Fruit fly (Drosophila melanogaster) whole organism, embryonic: ENCODE measurements around the gene mol.

Experiments
- C15 ChIP-seq: fragments of 200-800 bp; sonication (Bioruptor generic); IDR thresholded peaks from 3 replicates; pipeline ENCODE4 v1.3.6; 2022; ENCODE audit warnings: missing biosample characterization, missing genetic modification characterization
- CG10321 ChIP-seq: fragments of 200-800 bp; sonication (Bioruptor generic); IDR thresholded peaks from 2 replicates; pipeline ENCODE4 v1.3.6; 2022; ENCODE audit warnings: missing biosample characterization, missing genetic modification characterization
- CG11504 ChIP-seq: fragments of 200-800 bp; sonication (Bioruptor generic); optimal IDR thresholded peaks from 3 replicates; lab custom pipeline; 2019; ENCODE audit warnings: missing biosample characterization, mild to moderate bottlenecking, missing genetic modification characterization, moderate library complexity
- CG12071 ChIP-seq: fragments of 200-800 bp; sonication (Bioruptor generic); optimal IDR thresholded peaks from 3 replicates; lab custom pipeline; 2018; ENCODE audit warnings: missing biosample characterization, mild to moderate bottlenecking, missing genetic modification characterization
- CG1233 ChIP-seq: fragments of 200-800 bp; sonication (Bioruptor generic); optimal IDR thresholded peaks from 4 replicates; lab custom pipeline; 2018; ENCODE audit warnings: missing biosample characterization, mild to moderate bottlenecking, missing genetic modification characterization
- CG12659 ChIP-seq: fragments of 200-800 bp; sonication (Bioruptor generic); optimal IDR thresholded peaks from 3 replicates; lab custom pipeline; 2017; ENCODE audit warnings: mild to moderate bottlenecking, missing biosample characterization, missing genetic modification reagents, missing genetic modification characterization
- CG13624 ChIP-seq: fragments of 200-800 bp; sonication (Bioruptor generic); optimal IDR thresholded peaks from 2 replicates; lab custom pipeline; 2016; ENCODE audit warnings: missing biosample characterization, missing genetic modification characterization
- CG13894 ChIP-seq: fragments of 200-800 bp; sonication (Bioruptor generic); optimal IDR thresholded peaks from 3 replicates; lab custom pipeline; 2018; ENCODE audit warnings: missing biosample characterization, mild to moderate bottlenecking, missing genetic modification characterization, moderate library complexity
- CG14965 ChIP-seq: fragments of 200-800 bp; sonication (Bioruptor generic); optimal IDR thresholded peaks from 2 replicates; lab custom pipeline; 2016; ENCODE audit warnings: missing biosample characterization, missing genetic modification characterization, borderline replicate concordance
- CG17359 ChIP-seq: fragments of 200-800 bp; sonication (Bioruptor generic); optimal IDR thresholded peaks from 3 replicates; lab custom pipeline; 2018; ENCODE audit warnings: missing biosample characterization, mild to moderate bottlenecking, missing genetic modification characterization, moderate library complexity
- CG17829 ChIP-seq: fragments of 200-800 bp; optimal IDR thresholded peaks from 2 replicates; lab custom pipeline; 2019; ENCODE audit warnings: missing biosample characterization, mild to moderate bottlenecking, missing genetic modification characterization, moderate library complexity
- CG1792 ChIP-seq: fragments of 200-800 bp; sonication (Bioruptor generic); optimal IDR thresholded peaks from 2 replicates; lab custom pipeline; 2016; ENCODE audit warnings: missing biosample characterization, missing genetic modification characterization
- CG3163 ChIP-seq: fragments of 200-800 bp; sonication (Bioruptor generic); optimal IDR thresholded peaks from 3 replicates; lab custom pipeline; 2016; ENCODE audit warnings: missing biosample characterization, missing genetic modification characterization
- CG4707 ChIP-seq: fragments of 200-800 bp; sonication (Bioruptor generic); optimal IDR thresholded peaks from 2 replicates; lab custom pipeline; 2018; ENCODE audit warnings: missing biosample characterization, mild to moderate bottlenecking, missing genetic modification characterization, moderate library complexity
- CG4820 ChIP-seq: fragments of 200-800 bp; sonication (Bioruptor generic); optimal IDR thresholded peaks from 3 replicates; lab custom pipeline; 2016; ENCODE audit warnings: missing biosample characterization, missing genetic modification characterization
- CG4854 ChIP-seq: fragments of 200-800 bp; sonication (Bioruptor generic); optimal IDR thresholded peaks from 2 replicates; lab custom pipeline; 2016; ENCODE audit warnings: missing biosample characterization, missing genetic modification characterization, inconsistent platforms
- CG6254 ChIP-seq: fragments of 200-800 bp; sonication (Bioruptor generic); optimal IDR thresholded peaks from 3 replicates; lab custom pipeline; 2017; ENCODE audit warnings: mild to moderate bottlenecking, missing biosample characterization, missing genetic modification reagents, missing genetic modification characterization
- CG7839 ChIP-seq: fragments of 200-800 bp; sonication (Bioruptor generic); optimal IDR thresholded peaks from 3 replicates; lab custom pipeline; 2018; ENCODE audit warnings: missing biosample characterization, mild to moderate bottlenecking, missing genetic modification characterization, moderate library complexity
- CG7963 ChIP-seq: fragments of 200-800 bp; sonication (Bioruptor generic); IDR thresholded peaks from 3 replicates; pipeline ENCODE4 v1.3.6; 2022; ENCODE audit warnings: missing biosample characterization, missing genetic modification characterization; ENCODE audit not compliant: partially characterized antibody
- CG8281 ChIP-seq: fragments of 200-800 bp; sonication (Bioruptor generic); optimal IDR thresholded peaks from 2 replicates; lab custom pipeline; 2018; ENCODE audit warnings: missing biosample characterization, mild to moderate bottlenecking, missing genetic modification characterization, moderate library complexity
- CG8388 ChIP-seq: fragments of 200-800 bp; sonication (Bioruptor generic); optimal IDR thresholded peaks from 2 replicates; lab custom pipeline; 2019; ENCODE audit warnings: missing biosample characterization, mild to moderate bottlenecking, missing genetic modification characterization, moderate library complexity
- CG9437 ChIP-seq: fragments of 200-800 bp; sonication (Bioruptor generic); optimal IDR thresholded peaks from 2 replicates; lab custom pipeline; 2018; ENCODE audit warnings: missing biosample characterization, mild to moderate bottlenecking, missing genetic modification characterization
- CG9727 ChIP-seq: fragments of 200-800 bp; sonication (Bioruptor generic); optimal IDR thresholded peaks from 3 replicates; lab custom pipeline; 2017; ENCODE audit warnings: missing biosample characterization, mild to moderate bottlenecking, missing genetic modification characterization
- CrebB ChIP-seq: fragments of 200-800 bp; sonication (Bioruptor generic); optimal IDR thresholded peaks from 3 replicates; lab custom pipeline; 2018; ENCODE audit warnings: missing biosample characterization, mild to moderate bottlenecking, missing genetic modification characterization
- D19B ChIP-seq: fragments of 200-800 bp; sonication (Bioruptor generic); optimal IDR thresholded peaks from 2 replicates; lab custom pipeline; 2017; ENCODE audit warnings: missing biosample characterization, mild to moderate bottlenecking, missing genetic modification characterization
- H2.0 ChIP-seq: fragments of 200-800 bp; sonication (Bioruptor generic); IDR thresholded peaks from 2 replicates; pipeline ENCODE4 v1.3.6; 2022; ENCODE audit warnings: missing biosample characterization, missing genetic modification characterization
- Hand ChIP-seq: fragments of 200-800 bp; sonication (Bioruptor generic); optimal IDR thresholded peaks from 2 replicates; lab custom pipeline; 2017; ENCODE audit warnings: mild to moderate bottlenecking, missing biosample characterization, missing genetic modification reagents, missing genetic modification characterization
- Hey ChIP-seq: fragments of 200-800 bp; sonication (Bioruptor generic); optimal IDR thresholded peaks from 3 replicates; lab custom pipeline; 2018; ENCODE audit warnings: missing biosample characterization, mild to moderate bottlenecking, missing genetic modification characterization
- Hr3 ChIP-seq: fragments of 200-800 bp; sonication (Bioruptor generic); optimal IDR thresholded peaks from 3 replicates; lab custom pipeline; 2016; ENCODE audit warnings: missing biosample characterization, missing genetic modification characterization
- Lpt ChIP-seq: fragments of >200 bp; optimal IDR thresholded peaks from 2 replicates; lab custom pipeline; 2018; ENCODE audit warnings: missing biosample characterization, missing genetic modification characterization
- MBD-R2 ChIP-seq: fragments of 200-800 bp; sonication (Bioruptor generic); IDR thresholded peaks from 2 replicates; pipeline ENCODE4 v1.3.6; 2022; ENCODE audit warnings: missing biosample characterization, missing genetic modification characterization
- NC2β ChIP-seq: fragments of 200-800 bp; sonication (Bioruptor generic); optimal IDR thresholded peaks from 2 replicates; lab custom pipeline; 2016; ENCODE audit warnings: missing biosample characterization, missing genetic modification characterization
- Rfx ChIP-seq: fragments of 200-800 bp; sonication (Bioruptor generic); IDR thresholded peaks from 2 replicates; pipeline ENCODE4 v1.3.6; 2022; ENCODE audit warnings: missing biosample characterization, missing genetic modification characterization
- Usf ChIP-seq: fragments of 200-800 bp; sonication (Bioruptor generic); optimal IDR thresholded peaks from 2 replicates; lab custom pipeline; 2017; ENCODE audit warnings: missing genotype, missing biosample characterization, missing genetic modification characterization
- caup ChIP-seq: fragments of 200-800 bp; sonication (Bioruptor generic); optimal IDR thresholded peaks from 3 replicates; lab custom pipeline; 2017; ENCODE audit warnings: missing biosample characterization, mild to moderate bottlenecking, missing genetic modification characterization, moderate library complexity; ENCODE audit not compliant: severe bottlenecking
- chm ChIP-seq: fragments of 200-800 bp; sonication (Bioruptor generic); IDR thresholded peaks from 2 replicates; pipeline ENCODE4 v1.3.6; 2022; ENCODE audit warnings: missing biosample characterization, missing genetic modification characterization
- croc ChIP-seq: fragments of 200-800 bp; sonication (Bioruptor generic); conservative IDR thresholded peaks from 3 replicates; pipeline ENCODE4 v1.3.6; 2022; ENCODE audit warnings: missing biosample characterization, missing genetic modification characterization
- dan ChIP-seq: fragments of 200-800 bp; sonication (Bioruptor generic); IDR thresholded peaks from 2 replicates; pipeline ENCODE4 v1.3.6; 2022; ENCODE audit warnings: missing biosample characterization, missing genetic modification characterization
- dpn ChIP-seq, 2 experiments: fragments of 200-800 bp; sonication (Bioruptor generic); optimal IDR thresholded peaks; 3 replicates each; lab custom pipeline; 2016; ENCODE audit warnings: missing biosample characterization in 2 of 2, missing genetic modification characterization in 2 of 2
- dysf ChIP-seq: fragments of 200-800 bp; sonication (Bioruptor generic); IDR thresholded peaks from 3 replicates; pipeline ENCODE4 v1.3.6; 2022; ENCODE audit warnings: missing biosample characterization, missing genetic modification characterization
- insv ChIP-seq, 2 experiments: fragments of 200-800 bp; sonication (Bioruptor generic); optimal IDR thresholded peaks; 3 replicates each; lab custom pipeline; 2016 to 2018; ENCODE audit warnings: missing biosample characterization in 2 of 2, missing genetic modification characterization in 2 of 2
- lov ChIP-seq, 2 experiments: fragments of 200-800 bp in 1 of 2; fragments of >200 bp in 1 of 2; sonication (Bioruptor generic) in 1 of 2; IDR thresholded peaks in 1 of 2; optimal IDR thresholded peaks in 1 of 2; 2 replicates in 1 of 2; 3 replicates in 1 of 2; pipeline versions ENCODE4 v1.3.6 to Lab custom; 2017 to 2022; ENCODE audit warnings: missing biosample characterization in 1 of 2, missing genetic modification characterization in 1 of 2
- p53 ChIP-seq: fragments of 200-800 bp; sonication (Bioruptor generic); optimal IDR thresholded peaks from 2 replicates; lab custom pipeline; 2016; ENCODE audit warnings: missing biosample characterization, missing genetic modification characterization
- pita ChIP-seq: fragments of 200-800 bp; sonication (Bioruptor generic); optimal IDR thresholded peaks from 2 replicates; lab custom pipeline; 2017; ENCODE audit warnings: missing biosample characterization, mild to moderate bottlenecking, missing genetic modification characterization
- rib ChIP-seq: fragments of 200-800 bp; sonication (Bioruptor generic); IDR thresholded peaks from 2 replicates; pipeline ENCODE4 v1.3.6; 2022; ENCODE audit warnings: missing biosample characterization, missing genetic modification characterization
- sr ChIP-seq: fragments of 200-800 bp; sonication (Bioruptor generic); IDR thresholded peaks from 3 replicates; pipeline ENCODE4 v1.3.6; 2022; ENCODE audit warnings: missing biosample characterization, missing genetic modification characterization
- ssp ChIP-seq: fragments of 200-800 bp; sonication (Bioruptor generic); IDR thresholded peaks from 2 replicates; pipeline ENCODE4 v1.3.6; 2022; ENCODE audit warnings: missing biosample characterization, missing genetic modification characterization
- unpg ChIP-seq: fragments of 200-800 bp; sonication (Bioruptor generic); optimal IDR thresholded peaks from 3 replicates; lab custom pipeline; 2018; ENCODE audit warnings: missing biosample characterization, mild to moderate bottlenecking, missing genetic modification characterization, moderate library complexity
- vvl ChIP-seq: fragments of 200-800 bp; sonication (Bioruptor generic); IDR thresholded peaks from 2 replicates; pipeline ENCODE4 v1.3.6; 2022; ENCODE audit warnings: missing biosample characterization, missing genetic modification characterization
- wdn ChIP-seq: fragments of 200-800 bp; sonication (Bioruptor generic); IDR thresholded peaks from 2 replicates; pipeline ENCODE4 v1.3.6; 2022; ENCODE audit warnings: missing biosample characterization, missing genetic modification characterization

Gene mol

dm6 chr2L:15009703-15010102 lies 12.3 kb upstream of the mol start, which contains the start of the genes THG and Rnmt (continued):
- no peak for TF ChIP-seq lov (optimal IDR thresholded peaks at IDR 0.05; lab: Kevin White, UChicago)
- TF ChIP-seq lov (GFP tag; IDR thresholded peaks at IDR 0.05; lab: Robert Waterston, UW), result peak; percentile 80; the same call in 1 of the 3 replicates
- TF ChIP-seq CG7963, result peak; percentile 80
- TF ChIP-seq pita (GFP tag; lab: Kevin White, UChicago), result no peak
- TF ChIP-seq CG17829 (tag; lab: Kevin White, UChicago), result peak; percentile 85
- TF ChIP-seq croc (GFP tag; lab: Robert Waterston, UW), result peak; percentile 65
- peak; percentile 41 for TF ChIP-seq Usf (GFP tag; lab: Kevin White, UChicago)
- peak; percentile 74 for TF ChIP-seq CG13894 (tag; lab: Kevin White, UChicago)
- TF ChIP-seq caup, result peak; percentile 67
- no peak for TF ChIP-seq Hey (tag; lab: Kevin White, UChicago)
- TF ChIP-seq CG12659 (GFP tag; lab: Kevin White, UChicago), result peak; percentile 87
- peak; percentile 92 for TF ChIP-seq vvl
- TF ChIP-seq wdn (GFP tag; lab: Robert Waterston, UW), result peak; percentile 72
- peak; percentile 63 for TF ChIP-seq CG1233 (GFP tag; lab: Kevin White, UChicago)
- TF ChIP-seq chm (GFP tag; lab: Robert Waterston, UW), result peak; percentile 65; the same call in 1 of the 2 replicates
- peak; percentile 11; the same call in 1 of the 3 replicates for TF ChIP-seq sr (GFP tag; lab: Robert Waterston, UW)
- TF ChIP-seq NC2β (GFP tag; lab: Kevin White, UChicago), result peak; percentile 88
- TF ChIP-seq Rfx, result peak; percentile 91
- TF ChIP-seq H2.0, result peak; percentile 84
- peak; percentile 61 for TF ChIP-seq CrebB (tag; lab: Kevin White, UChicago)
- TF ChIP-seq C15 (GFP tag; lab: Robert Waterston, UW), result peak; percentile 60; the same call in 1 of the 3 replicates
- TF ChIP-seq dpn (GFP tag; optimal IDR thresholded peaks at IDR 0.05; lab: Kevin White, UChicago), result peak; percentile 68 to 90
- TF ChIP-seq CG4707, result peak; percentile 20
- peak; percentile 1 for TF ChIP-seq CG8281 (tag; lab: Kevin White, UChicago)
- peak; percentile 3 for TF ChIP-seq D19B
- peak; percentile 43 for TF ChIP-seq CG6254 (GFP tag; lab: Kevin White, UChicago)
- TF ChIP-seq CG4854 (GFP tag; lab: Kevin White, UChicago), result peak; percentile 63
- no peak for TF ChIP-seq CG10321 (GFP tag; lab: Robert Waterston, UW)
- peak; percentile 72 for TF ChIP-seq CG17359
- peak; percentile 83 for TF ChIP-seq CG11504 (tag; lab: Kevin White, UChicago)
- TF ChIP-seq dysf (GFP tag; lab: Robert Waterston, UW), result peak; percentile 84
- TF ChIP-seq p53 (GFP tag; lab: Kevin White, UChicago), result peak; percentile 33
- TF ChIP-seq unpg (GFP tag; lab: Kevin White, UChicago), result peak; percentile 88
- peak; percentile 93 for TF ChIP-seq MBD-R2 (GFP tag; lab: Robert Waterston, UW)
- peak in 1 of 2 experiments; percentile 43 for TF ChIP-seq insv (GFP tag; optimal IDR thresholded peaks at IDR 0.05; lab: Kevin White, UChicago)
- TF ChIP-seq Lpt (GFP tag; lab: Kevin White, UChicago), result no peak
- TF ChIP-seq CG3163 (GFP tag; lab: Kevin White, UChicago), result peak; percentile 16
- TF ChIP-seq Hr3, result peak; percentile 96
- peak; percentile 30; the same call in 1 of the 2 replicates for TF ChIP-seq dan (GFP tag; lab: Robert Waterston, UW)
- peak; percentile 81 for TF ChIP-seq CG8388 (GFP tag; lab: Kevin White, UChicago)
- TF ChIP-seq CG14965 (GFP tag; lab: Kevin White, UChicago), result no peak
- peak; percentile 75 for TF ChIP-seq CG7839 (tag; lab: Kevin White, UChicago)
- peak; percentile 73 for TF ChIP-seq rib (GFP tag; lab: Robert Waterston, UW)
- no peak for TF ChIP-seq CG12071
- peak; percentile 77 for TF ChIP-seq CG9727
- TF ChIP-seq CG4820 (GFP tag; lab: Kevin White, UChicago), result peak; percentile 68
- peak; percentile 32 for TF ChIP-seq Hand (GFP tag; lab: Kevin White, UChicago)
- TF ChIP-seq CG1792, result peak; percentile 26
- peak; percentile 46 for TF ChIP-seq CG9437
- peak; percentile 73 for TF ChIP-seq CG13624
- peak; percentile 66 for TF ChIP-seq ssp (GFP tag; lab: Robert Waterston, UW)
